Fruit fly (Drosophila melanogaster) whole organism, pupa: Measurements from ENCODE around the gene Dhfr.

Experiments used
- CG10348 ChIP-seq: fragments of 200-800 bp; sonication (Bioruptor generic); IDR thresholded peaks from 2 replicates; pipeline ENCODE4 v1.3.6; 2022; ENCODE audit warnings: missing biosample characterization, missing genetic modification characterization
- CG12605 ChIP-seq: fragments of 200-800 bp; sonication (Bioruptor generic); IDR thresholded peaks from 2 replicates; pipeline ENCODE4 v1.3.6; 2022; ENCODE audit warnings: missing biosample characterization, missing genetic modification characterization
- CG13204 ChIP-seq: fragments of 200-800 bp; sonication (Bioruptor generic); optimal IDR thresholded peaks from 2 replicates; lab custom pipeline; 2018; ENCODE audit warnings: missing biosample characterization, mild to moderate bottlenecking, missing genetic modification characterization, moderate library complexity
- CG14655 ChIP-seq: fragments of 200-800 bp; sonication (Bioruptor generic); optimal IDR thresholded peaks from 3 replicates; lab custom pipeline; 2017; ENCODE audit warnings: mild to moderate bottlenecking, missing biosample characterization, missing genetic modification reagents, missing genetic modification characterization
- CG15710 ChIP-seq: fragments of 200-800 bp; sonication (Bioruptor generic); optimal IDR thresholded peaks from 2 replicates; lab custom pipeline; 2018; ENCODE audit warnings: missing biosample characterization, mild to moderate bottlenecking, missing genetic modification characterization, moderate library complexity
- CG17806 ChIP-seq: fragments of 200-800 bp; sonication (Bioruptor generic); optimal IDR thresholded peaks from 2 replicates; lab custom pipeline; 2018; ENCODE audit warnings: missing biosample characterization, mild to moderate bottlenecking, missing genetic modification characterization, moderate library complexity
- CG32121 ChIP-seq: fragments of 200-800 bp; sonication (Bioruptor generic); IDR thresholded peaks from 2 replicates; pipeline ENCODE4 v1.3.6; 2022; ENCODE audit warnings: missing biosample characterization, missing genetic modification characterization
- CG34367 ChIP-seq: fragments of 200-800 bp; sonication (Bioruptor generic); optimal IDR thresholded peaks from 2 replicates; lab custom pipeline; 2018; ENCODE audit warnings: missing biosample characterization, mild to moderate bottlenecking, missing genetic modification characterization
- CG4496 ChIP-seq: fragments of 200-800 bp; sonication (Bioruptor generic); IDR thresholded peaks from 3 replicates; pipeline ENCODE4 v1.3.6; 2022; ENCODE audit warnings: missing biosample characterization, missing genetic modification characterization
- CG8159 ChIP-seq: fragments of 200-800 bp; sonication (Bioruptor generic); optimal IDR thresholded peaks from 3 replicates; lab custom pipeline; 2018; ENCODE audit warnings: missing biosample characterization, mild to moderate bottlenecking, missing genetic modification characterization, moderate library complexity
- CG8301 ChIP-seq: fragments of 200-800 bp; sonication (Bioruptor generic); optimal IDR thresholded peaks from 2 replicates; lab custom pipeline; 2018; ENCODE audit warnings: missing biosample characterization, mild to moderate bottlenecking, missing genetic modification characterization
- CG9948 ChIP-seq: fragments of 200-800 bp; sonication (Bioruptor generic); optimal IDR thresholded peaks from 2 replicates; lab custom pipeline; 2018; ENCODE audit warnings: missing biosample characterization, mild to moderate bottlenecking, missing genetic modification characterization, moderate library complexity
- D1 ChIP-seq: fragments of 200-800 bp; sonication (Bioruptor generic); optimal IDR thresholded peaks from 2 replicates; lab custom pipeline; 2018; ENCODE audit warnings: missing biosample characterization, mild to moderate bottlenecking, missing genetic modification characterization, moderate library complexity
- EcR ChIP-seq: fragments of 200-800 bp; sonication (Bioruptor generic); optimal IDR thresholded peaks from 3 replicates; lab custom pipeline; 2019; ENCODE audit warnings: missing biosample characterization, missing genetic modification characterization, mild to moderate bottlenecking, moderate library complexity, missing genetic modification reagents
- Ets98B ChIP-seq: fragments of 200-800 bp; sonication (Bioruptor generic); IDR thresholded peaks from 2 replicates; pipeline ENCODE4 v1.3.6; 2022; ENCODE audit warnings: missing biosample characterization, missing genetic modification characterization
- Pif1A ChIP-seq: fragments of 200-800 bp; sonication (Bioruptor generic); optimal IDR thresholded peaks from 3 replicates; lab custom pipeline; 2016; ENCODE audit warnings: missing biosample characterization, missing genetic modification characterization
- Pif1B ChIP-seq: fragments of 200-800 bp; sonication (Bioruptor generic); optimal IDR thresholded peaks from 3 replicates; lab custom pipeline; 2016; ENCODE audit warnings: missing biosample characterization, missing genetic modification characterization
- Snoo ChIP-seq: fragments of 200-800 bp; sonication (Bioruptor generic); optimal IDR thresholded peaks from 3 replicates; lab custom pipeline; 2017; ENCODE audit warnings: missing biosample characterization, mild to moderate bottlenecking, missing genetic modification characterization, inconsistent platforms
- fd96Ca ChIP-seq: fragments of 200-800 bp; sonication (Bioruptor generic); IDR thresholded peaks from 3 replicates; pipeline ENCODE4 v1.3.6; 2022; ENCODE audit warnings: missing biosample characterization, missing genetic modification characterization
- gl ChIP-seq: fragments of 200-800 bp; sonication (Bioruptor generic); optimal IDR thresholded peaks from 2 replicates; lab custom pipeline; 2018; ENCODE audit warnings: missing biosample characterization, mild to moderate bottlenecking, missing genetic modification characterization
- rn ChIP-seq: fragments of 200-800 bp; sonication (Bioruptor generic); IDR thresholded peaks from 2 replicates; pipeline ENCODE4 v1.3.6; 2022; ENCODE audit warnings: missing biosample characterization, missing genetic modification characterization

The Dhfr gene

dm6 chr3R:16524178-16524577 lies 43.2 kb downstream of the Dhfr start:
- TF ChIP-seq Pif1B (GFP tag; lab: Kevin White, UChicago) (peak; percentile 72), CG34367 (peak; percentile 48), CG10348 (no peak), CG13204 (GFP tag; lab: Kevin White, UChicago) (no peak), gl (tag; lab: Kevin White, UChicago) (peak; percentile 66), CG4496 (no peak), EcR (GFP tag; lab: Kevin White, UChicago) (no peak), D1 (tag; lab: Kevin White, UChicago) (peak; percentile 79), CG8301 (tag; lab: Kevin White, UChicago) (peak; percentile 94), CG17806 (tag; lab: Kevin White, UChicago) (peak; percentile 97), CG14655 (GFP tag; lab: Kevin White, UChicago) (peak; percentile 87), Pif1A (GFP tag; lab: Kevin White, UChicago) (peak; percentile 60), CG15710 (tag; lab: Kevin White, UChicago) (peak; percentile 64), CG32121 (GFP tag; lab: Robert Waterston, UW) (peak; percentile 85), Ets98B (GFP tag; lab: Robert Waterston, UW) (peak; percentile 79), rn (GFP tag; lab: Robert Waterston, UW) (peak; percentile 74), Snoo (tag; lab: Kevin White, UChicago) (peak; percentile 52), CG9948 (tag; lab: Kevin White, UChicago) (peak; percentile 84), CG12605 (GFP tag; lab: Robert Waterston, UW) (peak; percentile 86), fd96Ca (GFP tag; lab: Robert Waterston, UW) (no peak), CG8159 (tag; lab: Kevin White, UChicago) (peak; percentile 87)

dm6 chr3R:16524593-16525111 lies 43.7 kb downstream of the Dhfr start:
- TF ChIP-seq CG12605 (GFP tag; lab: Robert Waterston, UW) (0 out of 2 replicates have a peak, but pooled peaks have one; percentile 20), fd96Ca (GFP tag; lab: Robert Waterston, UW) (0 out of 3 replicates have a peak, but pooled peaks have one; percentile 39), D1 (tag; lab: Kevin White, UChicago) (no peak), CG10348 (no peak), CG14655 (GFP tag; lab: Kevin White, UChicago) (peak; percentile 78), CG32121 (GFP tag; lab: Robert Waterston, UW) (no peak), CG8301 (tag; lab: Kevin White, UChicago) (peak; percentile 81), CG9948 (tag; lab: Kevin White, UChicago) (peak; percentile 65), EcR (GFP tag; lab: Kevin White, UChicago) (no peak), Snoo (tag; lab: Kevin White, UChicago) (no peak), CG34367 (peak; percentile 46), Pif1A (GFP tag; lab: Kevin White, UChicago) (peak; percentile 29), CG4496 (no peak), CG17806 (tag; lab: Kevin White, UChicago) (peak; percentile 75), Ets98B (GFP tag; lab: Robert Waterston, UW) (peak; percentile 42; the same call in 1 of the 2 replicates), CG15710 (tag; lab: Kevin White, UChicago) (peak; percentile 51), gl (tag; lab: Kevin White, UChicago) (peak; percentile 71), Pif1B (GFP tag; lab: Kevin White, UChicago) (no peak), rn (GFP tag; lab: Robert Waterston, UW) (no peak), CG13204 (GFP tag; lab: Kevin White, UChicago) (no peak), CG8159 (tag; lab: Kevin White, UChicago) (peak; percentile 53)

- no peak for TF ChIP-seq CG32121 (GFP tag; lab: Robert Waterston, UW)
- no peak for TF ChIP-seq CG8159 (tag; lab: Kevin White, UChicago)
- TF ChIP-seq CG15710 (tag; lab: Kevin White, UChicago): no peak
- TF ChIP-seq D1 (tag; lab: Kevin White, UChicago): no peak
- no peak for TF ChIP-seq CG10348
- TF ChIP-seq, all 21 proteins: peak for 0
Observed at dm6 chr3R:16525555-16525954, 44.6 kb downstream of the Dhfr start.

- TF ChIP-seq CG4496 (no peak), CG32121 (GFP tag; lab: Robert Waterston, UW) (no peak), CG13204 (GFP tag; lab: Kevin White, UChicago) (no peak), Pif1B (GFP tag; lab: Kevin White, UChicago) (no peak), CG14655 (GFP tag; lab: Kevin White, UChicago) (no peak), CG10348 (no peak)
Observed at dm6 chr3R:16526256-16526655, 45.3 kb downstream of the Dhfr start.

- TF ChIP-seq CG34367: peak; percentile 76
- TF ChIP-seq CG13204 (GFP tag; lab: Kevin White, UChicago): peak; percentile 69
- TF ChIP-seq CG8301 (tag; lab: Kevin White, UChicago): peak; percentile 87
- peak; percentile 85 for TF ChIP-seq CG8159 (tag; lab: Kevin White, UChicago)
- no peak for TF ChIP-seq CG12605 (GFP tag; lab: Robert Waterston, UW)
- TF ChIP-seq CG14655 (GFP tag; lab: Kevin White, UChicago): peak; percentile 86
- peak; percentile 13 for TF ChIP-seq Snoo (tag; lab: Kevin White, UChicago)
- no peak for TF ChIP-seq CG4496
- TF ChIP-seq gl (tag; lab: Kevin White, UChicago): peak; percentile 83
- peak; percentile 30; the same call in 1 of the 2 replicates for TF ChIP-seq Ets98B (GFP tag; lab: Robert Waterston, UW)
- 0 out of 3 replicates have a peak, but pooled peaks have one; percentile 25 for TF ChIP-seq fd96Ca (GFP tag; lab: Robert Waterston, UW)
- peak; percentile 19 for TF ChIP-seq EcR (GFP tag; lab: Kevin White, UChicago)
- TF ChIP-seq CG32121 (GFP tag; lab: Robert Waterston, UW): no peak
- TF ChIP-seq rn (GFP tag; lab: Robert Waterston, UW): no peak
- peak; percentile 95 for TF ChIP-seq CG17806 (tag; lab: Kevin White, UChicago)
- TF ChIP-seq CG9948 (tag; lab: Kevin White, UChicago): peak; percentile 86
- no peak for TF ChIP-seq CG10348
- peak; percentile 36 for TF ChIP-seq Pif1B (GFP tag; lab: Kevin White, UChicago)
- TF ChIP-seq D1 (tag; lab: Kevin White, UChicago): peak; percentile 81
- TF ChIP-seq Pif1A (GFP tag; lab: Kevin White, UChicago): peak; percentile 60
- peak; percentile 82 for TF ChIP-seq CG15710 (tag; lab: Kevin White, UChicago)
- TF ChIP-seq, all 21 proteins: peak for 16
Observed at dm6 chr3R:16526697-16527370, 45.9 kb downstream of the Dhfr start.
